Worm (Caenorhabditis elegans) whole organism, L3 larva: ENCODE measurements around the gene sqrd-1.

Source experiments
- R02D3.7 ChIP-seq: fragments of 150-350 bp; optimal IDR thresholded peaks from 2 replicates; lab custom pipeline; 2014; ENCODE audit warnings: missing biosample characterization, missing genetic modification characterization
- ama-1 ChIP-seq: fragments of 150-350 bp; optimal IDR thresholded peaks from 2 replicates; lab custom pipeline; 2018
- ceh-16 ChIP-seq: sonication (generic microtip); optimal IDR thresholded peaks from 2 replicates; lab custom pipeline; 2017; ENCODE audit warnings: missing biosample characterization, missing genetic modification characterization
- ceh-28 ChIP-seq: fragments of 150-350 bp; optimal IDR thresholded peaks from 2 replicates; lab custom pipeline; 2014; ENCODE audit warnings: missing biosample characterization, missing genetic modification reagents, missing genetic modification characterization
- ceh-82 ChIP-seq: fragments of 150-350 bp; optimal IDR thresholded peaks from 2 replicates; lab custom pipeline; 2014; ENCODE audit warnings: missing biosample characterization, missing genetic modification characterization
- ceh-9 ChIP-seq: sonication (generic microtip); optimal IDR thresholded peaks from 2 replicates; lab custom pipeline; 2018; ENCODE audit warnings: missing biosample characterization, missing genetic modification characterization
- daf-12 ChIP-seq: fragments of 150-350 bp; optimal IDR thresholded peaks from 2 replicates; lab custom pipeline; 2014; ENCODE audit warnings: missing biosample characterization, missing genetic modification reagents, missing genetic modification characterization
- egl-5 ChIP-seq: fragments of 150-350 bp; optimal IDR thresholded peaks from 2 replicates; lab custom pipeline; 2017; ENCODE audit warnings: missing biosample characterization, missing genetic modification reagents, missing genetic modification characterization, inconsistent platforms
- elt-1 ChIP-seq: fragments of 150-350 bp; optimal IDR thresholded peaks from 2 replicates; lab custom pipeline; 2014; ENCODE audit warnings: missing biosample characterization, missing genetic modification characterization
- elt-3 ChIP-seq, 3 experiments: fragments of 150-350 bp in 1 of 3; sonication (generic microtip) in 2 of 3; optimal IDR thresholded peaks; 2 replicates in 2 of 3; 4 replicates in 1 of 3; lab custom pipeline; 2014 to 2017; ENCODE audit warnings: missing biosample characterization in 3 of 3, missing genetic modification characterization in 3 of 3
- eor-1 ChIP-seq, 2 experiments: fragments of 150-350 bp; optimal IDR thresholded peaks; 2 replicates each; lab custom pipeline; 2014 to 2018; ENCODE audit warnings: missing biosample characterization in 2 of 2, missing genetic modification characterization in 2 of 2
- fkh-10 ChIP-seq: sonication (generic microtip); optimal IDR thresholded peaks from 2 replicates; lab custom pipeline; 2017; ENCODE audit warnings: missing biosample characterization, missing genetic modification reagents, missing genetic modification characterization
- fos-1 ChIP-seq: fragments of 150-350 bp; optimal IDR thresholded peaks from 2 replicates; lab custom pipeline; 2014; ENCODE audit warnings: missing biosample characterization, missing genetic modification characterization
- hmg-11 ChIP-seq: sonication (generic microtip); optimal IDR thresholded peaks from 2 replicates; lab custom pipeline; 2016; ENCODE audit warnings: missing genetic modification characterization, missing compliant biosample characterization
- mdl-1 ChIP-seq: fragments of 150-350 bp; optimal IDR thresholded peaks from 2 replicates; lab custom pipeline; 2014; ENCODE audit warnings: missing biosample characterization, missing genetic modification characterization
- mml-1 ChIP-seq: fragments of 150-350 bp; sonication (generic microtip); optimal IDR thresholded peaks from 3 replicates; lab custom pipeline; 2014; ENCODE audit warnings: missing biosample characterization, missing genetic modification characterization
- nfya-1 ChIP-seq: sonication (generic microtip); optimal IDR thresholded peaks from 2 replicates; lab custom pipeline; 2017; ENCODE audit warnings: missing genetic modification characterization, mild to moderate bottlenecking, missing compliant biosample characterization, antibody characterized with exemption, moderate library complexity; ENCODE audit not compliant: insufficient read depth
- nhr-12 ChIP-seq: fragments of 150-350 bp; optimal IDR thresholded peaks from 2 replicates; lab custom pipeline; 2014; ENCODE audit warnings: missing biosample characterization, missing genetic modification characterization
- nhr-237 ChIP-seq: fragments of 150-350 bp; optimal IDR thresholded peaks from 2 replicates; lab custom pipeline; 2014; ENCODE audit warnings: missing biosample characterization, missing genetic modification characterization
- nhr-25 ChIP-seq: sonication (generic microtip); optimal IDR thresholded peaks from 2 replicates; lab custom pipeline; 2017; ENCODE audit warnings: missing biosample characterization, missing genetic modification characterization
- nhr-28 ChIP-seq: fragments of 150-350 bp; optimal IDR thresholded peaks from 2 replicates; lab custom pipeline; 2014; ENCODE audit warnings: missing biosample characterization, missing genetic modification characterization
- nhr-43 ChIP-seq: sonication (generic microtip); optimal IDR thresholded peaks from 2 replicates; lab custom pipeline; 2016; ENCODE audit warnings: mild to moderate bottlenecking, missing genetic modification characterization, missing compliant biosample characterization; ENCODE audit not compliant: poor library complexity, severe bottlenecking
- nhr-76 ChIP-seq: fragments of 150-350 bp; sonication (generic microtip); optimal IDR thresholded peaks from 5 replicates; lab custom pipeline; 2014; ENCODE audit warnings: missing biosample characterization, missing genetic modification characterization
- nhr-77 ChIP-seq: fragments of 150-350 bp; optimal IDR thresholded peaks from 2 replicates; lab custom pipeline; 2014; ENCODE audit warnings: missing biosample characterization, missing genetic modification characterization
- pha-4 ChIP-seq: fragments of 150-350 bp; optimal IDR thresholded peaks from 2 replicates; lab custom pipeline; 2014; ENCODE audit warnings: missing biosample characterization, missing genetic modification reagents, missing genetic modification characterization
- pqm-1 ChIP-seq: fragments of 150-350 bp; optimal IDR thresholded peaks from 2 replicates; lab custom pipeline; 2017; ENCODE audit warnings: missing biosample characterization, missing genetic modification characterization, inconsistent platforms
- sea-2 ChIP-seq: fragments of 150-350 bp; sonication (generic microtip); optimal IDR thresholded peaks from 4 replicates; lab custom pipeline; 2014; ENCODE audit warnings: missing biosample characterization, missing genetic modification reagents, missing genetic modification characterization
- skn-1 ChIP-seq: fragments of 150-350 bp; optimal IDR thresholded peaks from 2 replicates; lab custom pipeline; 2014; ENCODE audit warnings: missing biosample characterization, missing genetic modification characterization
- snpc-4 ChIP-seq: fragments of 150-350 bp; optimal IDR thresholded peaks from 2 replicates; lab custom pipeline; 2014; ENCODE audit warnings: missing biosample characterization, missing genetic modification characterization
- unc-39 ChIP-seq: sonication (generic microtip); optimal IDR thresholded peaks from 4 replicates; lab custom pipeline; 2017; ENCODE audit warnings: missing biosample characterization, missing genetic modification characterization
- unc-62 ChIP-seq: fragments of 150-350 bp; sonication (generic microtip); optimal IDR thresholded peaks from 4 replicates; lab custom pipeline; 2014; ENCODE audit warnings: missing biosample characterization, missing genetic modification reagents, missing genetic modification characterization
- zag-1 ChIP-seq: fragments of 150-350 bp; optimal IDR thresholded peaks from 2 replicates; lab custom pipeline; 2014; ENCODE audit warnings: missing biosample characterization, missing genetic modification characterization
- ztf-11 ChIP-seq: fragments of 150-350 bp; optimal IDR thresholded peaks from 2 replicates; lab custom pipeline; 2014; ENCODE audit warnings: missing biosample characterization, missing genetic modification characterization
- ztf-4 ChIP-seq: fragments of 150-350 bp; optimal IDR thresholded peaks from 2 replicates; lab custom pipeline; 2014; ENCODE audit warnings: missing biosample characterization, missing genetic modification characterization

The sqrd-1 gene

DNA sequence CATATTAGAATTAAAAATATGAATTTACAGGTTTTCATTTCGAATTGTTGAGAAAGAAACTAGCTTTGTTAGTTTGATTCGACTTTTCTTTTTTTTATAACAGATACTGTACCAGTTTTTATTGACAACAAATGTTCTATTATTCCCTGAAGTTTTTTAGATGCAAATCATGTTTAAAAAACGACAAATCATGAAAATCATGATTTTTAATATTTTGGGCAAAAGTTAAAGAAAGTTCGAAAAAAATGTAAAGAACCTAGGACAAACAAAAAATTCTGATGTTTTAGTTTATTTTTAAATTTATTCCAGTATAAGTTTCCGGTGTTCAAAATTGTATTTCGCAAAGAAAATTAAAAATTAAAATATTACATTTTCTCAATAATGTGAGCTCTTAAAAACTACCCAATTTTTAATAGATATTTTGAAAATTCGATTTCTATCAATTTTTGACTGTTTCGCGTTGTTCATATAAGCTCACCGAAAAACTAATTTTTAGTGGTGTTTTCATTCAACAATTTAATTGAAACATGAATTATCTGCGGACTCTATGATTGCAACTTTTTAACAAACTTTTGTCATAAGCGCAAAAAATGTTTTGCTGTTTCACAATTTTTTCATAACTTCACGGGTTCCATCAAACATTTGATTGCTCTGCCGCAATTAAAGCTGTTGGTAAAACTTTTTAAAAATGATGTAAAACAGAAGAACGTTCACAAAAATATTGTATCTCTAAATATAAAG lies 21.9 kb downstream of the sqrd-1 start, which contains the start of gene Y64G10A.10:
Y64G10A.10 (minus strand) TSS at position 51 of the 741 bp plus-strand sequence.
- TF ChIP-seq elt-3 (tag; optimal IDR thresholded peaks at IDR 0.05; lab: Kevin White, UChicago) = no peak
- no peak for TF ChIP-seq unc-62 (GFP tag; lab: Kevin White, UChicago)
- no peak for TF ChIP-seq nhr-237 (tag; lab: Kevin White, UChicago)
- no peak for TF ChIP-seq mml-1
- no peak for TF ChIP-seq nhr-25 (tag; lab: Kevin White, UChicago)
- no peak for TF ChIP-seq zag-1 (tag; lab: Kevin White, UChicago)
- no peak for TF ChIP-seq skn-1 (tag; lab: Kevin White, UChicago)
- TF ChIP-seq ceh-28 (tag; lab: Kevin White, UChicago) = no peak
- TF ChIP-seq mdl-1 (tag; lab: Kevin White, UChicago) = no peak
- no peak for TF ChIP-seq hmg-11 (tag; lab: Kevin White, UChicago)
- TF ChIP-seq pqm-1 (tag; lab: Kevin White, UChicago) = no peak
- no peak for TF ChIP-seq fkh-10
- TF ChIP-seq elt-1 (tag; lab: Kevin White, UChicago) = no peak
- no peak for TF ChIP-seq nhr-77 (tag; lab: Kevin White, UChicago)
- no peak for TF ChIP-seq ceh-9 (tag; lab: Kevin White, UChicago)

DNA sequence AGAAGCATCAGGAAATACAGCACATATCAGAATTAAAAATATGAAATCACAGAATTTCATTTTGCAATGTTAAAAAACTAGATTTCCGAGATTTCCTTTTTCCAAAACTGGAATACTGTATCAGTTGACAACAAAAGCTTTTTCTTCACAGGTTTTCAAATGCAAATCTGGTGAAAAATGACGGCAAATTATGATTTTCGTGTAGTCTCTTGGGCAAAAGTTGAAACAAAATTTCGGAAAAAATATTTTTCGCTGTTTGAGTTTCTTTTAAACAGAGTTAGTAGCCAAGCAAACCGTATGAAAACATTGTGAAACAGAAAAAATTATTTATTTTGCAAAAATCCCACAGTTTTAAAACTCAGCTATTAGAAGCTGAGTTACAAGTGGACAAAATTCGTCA lies 24.7 kb downstream of the sqrd-1 start, which contains the start of gene Y64G10A.2:
Y64G10A.2 (minus strand) TSS at position 101 of the 400 bp plus-strand sequence.
- TF ChIP-seq ztf-4 (tag; lab: Kevin White, UChicago) (no peak), nhr-43 (tag; lab: Kevin White, UChicago) (no peak), daf-12 (tag; lab: Kevin White, UChicago) (no peak), nhr-76 (tag; lab: Kevin White, UChicago) (no peak), ceh-16 (no peak), egl-5 (tag; lab: Kevin White, UChicago) (no peak), skn-1 (tag; lab: Kevin White, UChicago) (no peak), snpc-4 (no peak), mdl-1 (tag; lab: Kevin White, UChicago) (no peak), nhr-25 (tag; lab: Kevin White, UChicago) (no peak), ztf-11 (tag; lab: Kevin White, UChicago) (no peak), zag-1 (tag; lab: Kevin White, UChicago) (no peak), elt-1 (tag; lab: Kevin White, UChicago) (no peak), R02D3.7 (tag; lab: Kevin White, UChicago) (no peak), hmg-11 (tag; lab: Kevin White, UChicago) (no peak), nhr-28 (tag; lab: Kevin White, UChicago) (no peak), ceh-9 (tag; lab: Kevin White, UChicago) (no peak), nhr-77 (tag; lab: Kevin White, UChicago) (no peak), ceh-28 (tag; lab: Kevin White, UChicago) (no peak), unc-39 (tag; lab: Kevin White, UChicago) (no peak)
- TF ChIP-seq, all 47 proteins: peak for 0

DNA sequence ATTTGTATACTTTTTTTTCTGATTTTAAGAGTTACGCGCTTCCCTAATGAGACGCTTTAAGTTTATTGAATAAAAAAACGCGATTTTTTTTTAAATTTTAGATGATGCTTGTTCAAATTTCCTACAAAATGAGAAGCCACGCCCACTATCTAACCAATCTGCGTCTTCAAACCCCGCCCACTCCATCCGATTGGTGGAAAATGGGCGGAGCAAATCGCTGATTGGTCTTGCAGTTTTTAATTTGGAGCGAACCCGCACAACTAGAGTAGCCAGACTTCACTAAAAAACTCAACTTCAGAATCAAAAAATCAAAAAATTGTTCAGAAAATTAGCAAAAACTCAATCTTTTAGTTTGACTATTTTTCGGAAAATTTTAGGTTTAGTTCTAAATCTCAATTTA lies 29.8 kb downstream of the sqrd-1 start:
- peak; percentile 92 for TF ChIP-seq nfya-1 (tag; lab: Kevin White, UChicago)
- no peak for TF ChIP-seq elt-3 (tag; optimal IDR thresholded peaks at IDR 0.05; lab: Kevin White, UChicago)
- TF ChIP-seq ceh-28 (tag; lab: Kevin White, UChicago) = no peak

DNA sequence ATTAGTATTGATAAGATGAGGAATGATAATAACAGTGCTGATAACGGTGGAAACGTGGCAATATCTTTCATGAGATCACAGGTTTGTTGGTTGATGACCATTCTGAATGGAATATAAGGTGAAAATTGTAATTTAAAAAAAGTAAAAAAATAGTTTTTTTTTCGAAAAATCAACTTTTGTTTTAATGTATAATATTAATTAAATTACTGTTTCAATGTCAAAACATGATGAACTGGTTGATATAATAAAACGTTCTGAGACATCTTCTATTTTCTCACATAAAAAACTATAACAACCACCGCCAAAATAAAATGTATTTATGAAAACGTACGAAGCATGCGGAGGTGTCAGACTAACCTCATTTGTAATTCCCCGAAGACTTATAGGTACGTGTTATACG lies 30.4 kb downstream of the sqrd-1 start, which contains the start of gene srab-24:
srab-24 (minus strand) TSS at position 101 of the 400 bp plus-strand sequence.
- no peak for TF ChIP-seq fkh-10
- no peak for TF ChIP-seq daf-12 (tag; lab: Kevin White, UChicago)

DNA sequence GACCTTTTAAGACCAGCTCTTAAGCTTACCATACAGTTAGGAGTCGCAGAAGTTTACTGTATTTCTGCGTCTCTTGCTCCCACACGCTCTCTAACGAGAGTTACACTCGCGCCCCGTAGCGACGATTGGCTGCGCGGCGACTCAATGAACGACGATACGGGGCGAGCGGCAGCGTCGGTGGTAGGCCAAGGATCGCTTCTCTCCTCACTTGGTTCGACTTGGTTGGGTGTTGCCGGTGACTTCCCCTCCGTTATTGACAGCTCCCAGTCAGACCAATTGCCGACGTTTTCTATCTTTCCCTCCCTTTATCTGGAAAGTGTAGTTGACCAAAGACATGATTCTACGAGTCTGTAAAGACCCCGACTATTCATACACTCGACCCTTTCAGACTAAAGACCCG lies 35.9 kb downstream of the sqrd-1 start:
- TF ChIP-seq sea-2 (GFP tag; lab: Kevin White, UChicago) (no peak), nhr-43 (tag; lab: Kevin White, UChicago) (no peak), daf-12 (tag; lab: Kevin White, UChicago) (no peak)

DNA sequence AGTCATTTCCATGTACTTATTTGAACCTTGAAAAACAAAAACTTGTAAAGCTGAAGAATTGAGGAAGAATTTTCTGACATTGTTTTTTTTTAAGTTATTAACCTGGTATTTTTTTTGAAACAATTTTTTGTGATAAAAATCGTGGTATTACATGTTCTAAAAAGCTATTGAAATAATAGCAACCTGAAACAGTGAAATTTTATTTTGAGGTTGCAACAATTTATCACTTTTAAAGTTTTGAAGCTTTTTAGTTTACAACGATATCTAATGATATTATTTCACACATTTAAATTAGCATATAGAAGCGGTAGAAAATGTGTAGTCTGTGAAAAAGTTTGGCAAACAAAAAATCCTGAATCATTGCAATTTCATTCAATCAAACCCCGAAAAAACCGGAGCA lies 37.9 kb downstream of the sqrd-1 start:
- TF ChIP-seq eor-1 (tag; optimal IDR thresholded peaks at IDR 0.05; lab: Kevin White, UChicago) (no peak), nhr-25 (tag; lab: Kevin White, UChicago) (no peak), unc-39 (tag; lab: Kevin White, UChicago) (no peak), nhr-12 (tag; lab: Kevin White, UChicago) (no peak), nhr-28 (tag; lab: Kevin White, UChicago) (no peak), mml-1 (no peak), ama-1 (no peak), ceh-82 (tag; lab: Kevin White, UChicago) (no peak), ceh-28 (tag; lab: Kevin White, UChicago) (no peak), fos-1 (tag; lab: Kevin White, UChicago) (no peak), nhr-43 (tag; lab: Kevin White, UChicago) (no peak), snpc-4 (no peak), pha-4 (tag; lab: Kevin White, UChicago) (no peak), daf-12 (tag; lab: Kevin White, UChicago) (no peak), R02D3.7 (tag; lab: Kevin White, UChicago) (no peak), egl-5 (tag; lab: Kevin White, UChicago) (no peak)
